Worm (Caenorhabditis elegans) whole organism, L1 larva: ENCODE data around the gene mlt-11.

Source experiments
- Y116A8C.19 ChIP-seq: sonication (generic microtip); optimal IDR thresholded peaks from 2 replicates; lab custom pipeline; 2016; ENCODE audit warnings: missing compliant biosample characterization, missing genetic modification characterization, borderline replicate concordance
- alr-1 ChIP-seq: fragments of 200-800 bp; sonication (Bioruptor generic); optimal IDR thresholded peaks from 2 replicates; lab custom pipeline; 2018; ENCODE audit warnings: borderline replicate concordance, mild to moderate bottlenecking, missing genetic modification characterization, missing compliant biosample characterization
- fos-1 ChIP-seq: fragments of 150-350 bp; optimal IDR thresholded peaks from 2 replicates; lab custom pipeline; 2014; ENCODE audit warnings: missing biosample characterization, missing genetic modification characterization

DNA sequence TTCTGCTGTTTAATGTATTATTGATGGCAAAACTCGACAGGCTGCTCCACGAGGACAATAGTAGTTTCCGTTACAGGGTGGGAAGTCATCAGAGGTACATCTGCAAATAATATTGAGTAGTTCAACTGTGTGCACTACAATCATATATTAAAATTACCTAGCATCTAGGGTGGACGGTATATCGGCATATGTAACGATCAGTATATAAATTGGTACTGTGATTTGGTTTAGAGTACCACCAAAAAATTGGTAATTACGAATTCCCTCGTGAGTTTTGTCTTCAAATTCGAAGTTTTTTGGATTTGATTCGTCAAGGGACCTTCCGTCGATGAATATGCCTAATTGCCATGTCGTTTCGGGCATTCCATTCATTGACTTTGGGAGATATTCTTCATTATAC lies 30.1 kb upstream of the mlt-11 start, which contains the start of gene ttr-13:
- TF ChIP-seq Y116A8C.19 (tag; lab: Kevin White, UChicago) (no peak), alr-1 (tag; lab: Kevin White, UChicago) (no peak), fos-1 (tag; lab: Kevin White, UChicago) (no peak)
